In genomic region chr3R:11338287-11338686, dm6 we compare ENCODE assay signal across 2 fruit fly cellular contexts.
TF ChIP-seq lines count a peak whose summit lies in the region.

No protein-coding gene starts in this region.

TF ChIP-seq in whole organism, embryonic, 481 proteins besides CTCF, POLR2A, EP300 and RAD21 (continued from another document and continues in another):
- TF ChIP-seq CG17186 (GFP tag; optimal IDR thresholded peaks at IDR 0.05; lab: Kevin White, UChicago) = no peak
- no peak for TF ChIP-seq pros (GFP tag; optimal IDR thresholded peaks at IDR 0.05; lab: Kevin White, UChicago)
- peak; percentile 27; the same call in 1 of the 2 replicates for TF ChIP-seq dati (GFP tag; IDR thresholded peaks at IDR 0.05; lab: Robert Waterston, UW)
- TF ChIP-seq jumu (GFP tag; optimal IDR thresholded peaks at IDR 0.05; lab: Kevin White, UChicago) = no peak
- no peak for TF ChIP-seq cwo (GFP tag; optimal IDR thresholded peaks at IDR 0.05; lab: Kevin White, UChicago)
- TF ChIP-seq bcd (GFP tag; optimal IDR thresholded peaks at IDR 0.05; lab: Kevin White, UChicago) = peak; percentile 32
- TF ChIP-seq fu2 (GFP tag; optimal IDR thresholded peaks at IDR 0.05; lab: Kevin White, UChicago) = no peak
- TF ChIP-seq Fer1 (GFP tag; optimal IDR thresholded peaks at IDR 0.05; lab: Kevin White, UChicago) = no peak
- TF ChIP-seq CG18476 (GFP tag; optimal IDR thresholded peaks at IDR 0.05; lab: Kevin White, UChicago) = no peak
- TF ChIP-seq CG8089 (GFP tag; optimal IDR thresholded peaks at IDR 0.05; lab: Kevin White, UChicago) = no peak
- 0 out of 3 replicates have a peak, but pooled peaks have one; percentile 45 for TF ChIP-seq C15 (GFP tag; IDR thresholded peaks at IDR 0.05; lab: Robert Waterston, UW)
- no peak for TF ChIP-seq Fer3 (tag; optimal IDR thresholded peaks at IDR 0.05; lab: Kevin White, UChicago)
- peak; percentile 12 for TF ChIP-seq CG10431 (GFP tag; optimal IDR thresholded peaks at IDR 0.05; lab: Kevin White, UChicago)
- no peak for TF ChIP-seq Sry-β (GFP tag; optimal IDR thresholded peaks at IDR 0.05; lab: Kevin White, UChicago)
- TF ChIP-seq zfh2 (GFP tag; optimal IDR thresholded peaks at IDR 0.05; lab: Kevin White, UChicago) = no peak
- TF ChIP-seq Xrp1 (GFP tag; IDR thresholded peaks at IDR 0.05; lab: Robert Waterston, UW) = no peak
- no peak for TF ChIP-seq CG11695 (GFP tag; IDR thresholded peaks at IDR 0.05; lab: Robert Waterston, UW)
- TF ChIP-seq CG4707 (GFP tag; optimal IDR thresholded peaks at IDR 0.05; lab: Kevin White, UChicago) = peak; percentile 32
- peak; percentile 11 for TF ChIP-seq odd (GFP tag; optimal IDR thresholded peaks at IDR 0.05; lab: Kevin White, UChicago)
- no peak for TF ChIP-seq CG8765 (GFP tag; IDR thresholded peaks at IDR 0.05; lab: Robert Waterston, UW)
- TF ChIP-seq pan (optimal IDR thresholded peaks at IDR 0.05; lab: Kevin White, UChicago) = no peak
- TF ChIP-seq pan (GFP tag; optimal IDR thresholded peaks at IDR 0.05 in 1 of 2, IDR thresholded peaks at IDR 0.05 in 1 of 2) = peak in 1 of 2 experiments; percentile 49
- peak; percentile 19 for TF ChIP-seq CG18619 (GFP tag; optimal IDR thresholded peaks at IDR 0.05; lab: Kevin White, UChicago)
- peak; percentile 57; the same call in 1 of the 2 replicates for TF ChIP-seq ttk (GFP tag; IDR thresholded peaks at IDR 0.05; lab: Robert Waterston, UW)
- no peak for TF ChIP-seq dpn (GFP tag; optimal IDR thresholded peaks at IDR 0.05; lab: Kevin White, UChicago)
- no peak for TF ChIP-seq hkb (optimal IDR thresholded peaks at IDR 0.05; lab: Kevin White, UChicago)
- no peak for TF ChIP-seq hkb (GFP tag; IDR thresholded peaks at IDR 0.05; lab: Robert Waterston, UW)
- TF ChIP-seq Neu2 (GFP tag; optimal IDR thresholded peaks at IDR 0.05; lab: Kevin White, UChicago; ENCODE audit: borderline replicate concordance) = no peak
- TF ChIP-seq CG17912 (GFP tag; optimal IDR thresholded peaks at IDR 0.05; lab: Kevin White, UChicago) = peak; percentile 11
- no peak for TF ChIP-seq CG15011 (GFP tag; optimal IDR thresholded peaks at IDR 0.05; lab: Kevin White, UChicago)
- no peak for TF ChIP-seq CG6272 (GFP tag; IDR thresholded peaks at IDR 0.05; lab: Robert Waterston, UW)
- TF ChIP-seq CG17385 (GFP tag; optimal IDR thresholded peaks at IDR 0.05; lab: Kevin White, UChicago) = peak; percentile 12
- no peak for TF ChIP-seq grn (GFP tag; optimal IDR thresholded peaks at IDR 0.05; lab: Kevin White, UChicago)
- TF ChIP-seq h (optimal IDR thresholded peaks at IDR 0.05; lab: Kevin White, UChicago) = no peak
- TF ChIP-seq corto (GFP tag; optimal IDR thresholded peaks at IDR 0.05; lab: Kevin White, UChicago) = no peak
- no peak for TF ChIP-seq hth (optimal IDR thresholded peaks at IDR 0.05; lab: Kevin White, UChicago)
- no peak for TF ChIP-seq CG13624 (GFP tag; optimal IDR thresholded peaks at IDR 0.05; lab: Kevin White, UChicago)
- TF ChIP-seq Awh (GFP tag; IDR thresholded peaks at IDR 0.05; lab: Robert Waterston, UW) = no peak
- TF ChIP-seq nmo (GFP tag; optimal IDR thresholded peaks at IDR 0.05; lab: Kevin White, UChicago) = peak; percentile 7
- no peak for TF ChIP-seq CG12155 (GFP tag; optimal IDR thresholded peaks at IDR 0.05; lab: Kevin White, UChicago)
- TF ChIP-seq fd96Cb (tag; optimal IDR thresholded peaks at IDR 0.05; lab: Kevin White, UChicago) = no peak
- no peak for TF ChIP-seq CG30431 (GFP tag; optimal IDR thresholded peaks at IDR 0.05; lab: Kevin White, UChicago)
- no peak for TF ChIP-seq Trl (optimal IDR thresholded peaks at IDR 0.05; lab: Kevin White, UChicago)
- no peak for TF ChIP-seq Trl (GFP tag; optimal IDR thresholded peaks at IDR 0.05; lab: Kevin White, UChicago)
- no peak for TF ChIP-seq usp (GFP tag; optimal IDR thresholded peaks at IDR 0.05; lab: Kevin White, UChicago)
- no peak for TF ChIP-seq jigr1 (GFP tag; IDR thresholded peaks at IDR 0.05; lab: Robert Waterston, UW)
- no peak for TF ChIP-seq maf-S (GFP tag; optimal IDR thresholded peaks at IDR 0.05; lab: Kevin White, UChicago)
- TF ChIP-seq CG7786 (GFP tag; optimal IDR thresholded peaks at IDR 0.05; lab: Kevin White, UChicago) = no peak
- TF ChIP-seq CG11093 (GFP tag; IDR thresholded peaks at IDR 0.05; lab: Robert Waterston, UW) = no peak
- TF ChIP-seq gcm2 (GFP tag; optimal IDR thresholded peaks at IDR 0.05; lab: Kevin White, UChicago) = no peak
- no peak for TF ChIP-seq emc (GFP tag; optimal IDR thresholded peaks at IDR 0.05; lab: Kevin White, UChicago)
- TF ChIP-seq CG6689 (GFP tag; IDR thresholded peaks at IDR 0.05; lab: Robert Waterston, UW) = no peak
- TF ChIP-seq trem (tag; optimal IDR thresholded peaks at IDR 0.05; lab: Kevin White, UChicago) = no peak
- TF ChIP-seq oc (tag; optimal IDR thresholded peaks at IDR 0.05; lab: Kevin White, UChicago) = no peak
- TF ChIP-seq MBD-R2 (GFP tag; IDR thresholded peaks at IDR 0.05; lab: Robert Waterston, UW) = no peak
- no peak for TF ChIP-seq bigmax (GFP tag; optimal IDR thresholded peaks at IDR 0.05; lab: Kevin White, UChicago)
- TF ChIP-seq CG2116 (GFP tag; optimal IDR thresholded peaks at IDR 0.05; lab: Kevin White, UChicago) = peak; percentile 55
- no peak; the same call in 1 of the 2 replicates for TF ChIP-seq stc (GFP tag; IDR thresholded peaks at IDR 0.05; lab: Robert Waterston, UW)
- TF ChIP-seq crol (GFP tag; IDR thresholded peaks at IDR 0.05; lab: Robert Waterston, UW) = no peak
- TF ChIP-seq CG12104 (GFP tag; optimal IDR thresholded peaks at IDR 0.05; lab: Kevin White, UChicago) = no peak
- TF ChIP-seq CG12942 (GFP tag; optimal IDR thresholded peaks at IDR 0.05; lab: Kevin White, UChicago) = no peak
- no peak for TF ChIP-seq Hr3 (GFP tag; optimal IDR thresholded peaks at IDR 0.05; lab: Kevin White, UChicago)
- no peak for TF ChIP-seq CG7963 (GFP tag; IDR thresholded peaks at IDR 0.05; lab: Robert Waterston, UW; ENCODE audit: partially characterized antibody)
- no peak for TF ChIP-seq Drgx (GFP tag; IDR thresholded peaks at IDR 0.05; lab: Robert Waterston, UW)
- TF ChIP-seq pb (GFP tag; optimal IDR thresholded peaks at IDR 0.05; lab: Kevin White, UChicago) = no peak
- peak; percentile 5 for TF ChIP-seq CG6254 (GFP tag; optimal IDR thresholded peaks at IDR 0.05; lab: Kevin White, UChicago)
- TF ChIP-seq chn (GFP tag; optimal IDR thresholded peaks at IDR 0.05; lab: Kevin White, UChicago) = no peak
- TF ChIP-seq CG31388 (GFP tag; optimal IDR thresholded peaks at IDR 0.05; lab: Kevin White, UChicago) = no peak
- TF ChIP-seq CG16813 (GFP tag; IDR thresholded peaks at IDR 0.05; lab: Robert Waterston, UW; ENCODE audit: partially characterized antibody) = no peak

TF ChIP-seq in whole organism, prepupa, 60 proteins besides CTCF, POLR2A, EP300 and RAD21 (continued from another document):
- no peak for TF ChIP-seq CG31627 (GFP tag; optimal IDR thresholded peaks at IDR 0.05; lab: Kevin White, UChicago)
- no peak for TF ChIP-seq Smox (GFP tag; optimal IDR thresholded peaks at IDR 0.05; lab: Kevin White, UChicago)
- no peak for TF ChIP-seq vri (GFP tag; optimal IDR thresholded peaks at IDR 0.05; lab: Kevin White, UChicago)
- TF ChIP-seq CG1621 (tag; optimal IDR thresholded peaks at IDR 0.05; lab: Kevin White, UChicago) = no peak
- peak in 1 of 2 experiments; percentile 57 for TF ChIP-seq salr (GFP tag; optimal IDR thresholded peaks at IDR 0.05; lab: Kevin White, UChicago)
- peak; percentile 71 for TF ChIP-seq CG3919 (GFP tag; optimal IDR thresholded peaks at IDR 0.05; lab: Kevin White, UChicago)
- TF ChIP-seq OdsH (GFP tag; optimal IDR thresholded peaks at IDR 0.05; lab: Kevin White, UChicago) = peak; percentile 55
- peak; percentile 7 for TF ChIP-seq Sox102F (GFP tag; optimal IDR thresholded peaks at IDR 0.05; lab: Kevin White, UChicago)
- no peak for TF ChIP-seq Blimp-1 (GFP tag; optimal IDR thresholded peaks at IDR 0.05; lab: Kevin White, UChicago)
- TF ChIP-seq pdm3 (GFP tag; optimal IDR thresholded peaks at IDR 0.05; lab: Kevin White, UChicago) = peak; percentile 31
- peak; percentile 15 for TF ChIP-seq CG6792 (GFP tag; optimal IDR thresholded peaks at IDR 0.05; lab: Kevin White, UChicago)
- TF ChIP-seq Sox14 (GFP tag; optimal IDR thresholded peaks at IDR 0.05; lab: Kevin White, UChicago) = no peak
- TF ChIP-seq Hr4 (GFP tag; optimal IDR thresholded peaks at IDR 0.05; lab: Kevin White, UChicago) = peak; percentile 2
- TF ChIP-seq acj6 (GFP tag; optimal IDR thresholded peaks at IDR 0.05; lab: Kevin White, UChicago) = peak; percentile 32
- no peak for TF ChIP-seq Sox15 (GFP tag; optimal IDR thresholded peaks at IDR 0.05; lab: Kevin White, UChicago)
- TF ChIP-seq Gug (GFP tag; IDR thresholded peaks at IDR 0.05; lab: Robert Waterston, UW) = no peak
- TF ChIP-seq CG34406 (GFP tag; optimal IDR thresholded peaks at IDR 0.05; lab: Kevin White, UChicago) = peak; percentile 53
- TF ChIP-seq Eip75B (GFP tag; optimal IDR thresholded peaks at IDR 0.05; lab: Kevin White, UChicago) = no peak
- peak; percentile 29 for TF ChIP-seq CG8632 (GFP tag; optimal IDR thresholded peaks at IDR 0.05; lab: Kevin White, UChicago)
- peak; percentile 85 for TF ChIP-seq CG6163 (GFP tag; IDR thresholded peaks at IDR 0.05; lab: Robert Waterston, UW)
- no peak for TF ChIP-seq CG9139 (GFP tag; optimal IDR thresholded peaks at IDR 0.05; lab: Kevin White, UChicago)
- TF ChIP-seq CG11294 (GFP tag; IDR thresholded peaks at IDR 0.05; lab: Robert Waterston, UW) = no peak
- TF ChIP-seq Ets21C (GFP tag; optimal IDR thresholded peaks at IDR 0.05; lab: Kevin White, UChicago) = no peak
- TF ChIP-seq CG8119 (GFP tag; IDR thresholded peaks at IDR 0.05; lab: Robert Waterston, UW) = no peak
- TF ChIP-seq dsx (GFP tag; optimal IDR thresholded peaks at IDR 0.05; lab: Kevin White, UChicago; ENCODE audit: poor library complexity, severe bottlenecking) = no peak
- peak; percentile 17 for TF ChIP-seq topi (GFP tag; optimal IDR thresholded peaks at IDR 0.05; lab: Kevin White, UChicago)
- no peak for TF ChIP-seq dac (GFP tag; optimal IDR thresholded peaks at IDR 0.05; lab: Kevin White, UChicago)
- peak; percentile 13 for TF ChIP-seq CG32006 (GFP tag; optimal IDR thresholded peaks at IDR 0.05; lab: Kevin White, UChicago)
- no peak for TF ChIP-seq CG6854 (GFP tag; optimal IDR thresholded peaks at IDR 0.05; lab: Kevin White, UChicago)
- no peak for TF ChIP-seq Eip93F (GFP tag; optimal IDR thresholded peaks at IDR 0.05; lab: Kevin White, UChicago)
- TF ChIP-seq CG4318 (GFP tag; optimal IDR thresholded peaks at IDR 0.05; lab: Kevin White, UChicago) = no peak
- TF ChIP-seq Eip78C (GFP tag; lab: Kevin White, UChicago) = peak; percentile 83
- TF ChIP-seq eg (GFP tag; IDR thresholded peaks at IDR 0.05; lab: Robert Waterston, UW) = peak; percentile 61
- TF ChIP-seq Met (GFP tag; optimal IDR thresholded peaks at IDR 0.05; lab: Kevin White, UChicago) = peak; percentile 11
- TF ChIP-seq CG10631 (GFP tag; optimal IDR thresholded peaks at IDR 0.05; lab: Kevin White, UChicago) = no peak
- no peak for TF ChIP-seq esn (GFP tag; optimal IDR thresholded peaks at IDR 0.05; lab: Kevin White, UChicago)
